Fruit fly (Drosophila melanogaster) whole organism, prepupa: ENCODE results near the gene CG10237.

ENCODE experiments used
- Gug ChIP-seq: fragments of 200-800 bp; sonication (Bioruptor generic); IDR thresholded peaks from 2 replicates; pipeline ENCODE4 v1.3.6; 2022; ENCODE audit warnings: missing biosample characterization, missing genetic modification characterization
- acj6 ChIP-seq: fragments of 200-800 bp; sonication (Bioruptor generic); optimal IDR thresholded peaks from 3 replicates; lab custom pipeline; 2016; ENCODE audit warnings: missing biosample characterization, missing genetic modification characterization
- fd59A ChIP-seq: fragments of 200-800 bp; sonication (Bioruptor generic); optimal IDR thresholded peaks from 2 replicates; lab custom pipeline; 2017; ENCODE audit warnings: missing biosample characterization, mild to moderate bottlenecking, missing genetic modification characterization, missing genetic modification reagents

- TF ChIP-seq Gug (GFP tag; lab: Robert Waterston, UW) (no peak), fd59A (GFP tag; lab: Kevin White, UChicago) (no peak), acj6 (no peak)
Observed at dm6 chr2L:19434260-19434659, 8.3 kb downstream of the CG10237 start.
